Fruit fly (Drosophila melanogaster): ENCODE results near the gene CG43317.

CG43317 gene

dm6 chr3R:15836864-15837824 lies 2.9 kb upstream of the CG43317 start, which contains the start of the genes ND-23 and spn-E (continued):
- TF ChIP-seq CG15514 (GFP tag; optimal IDR thresholded peaks at IDR 0.05), result peak; percentile 48
- peak; percentile 57; the same call in 1 of the 3 replicates for TF ChIP-seq CG34224 (GFP tag; IDR thresholded peaks at IDR 0.05; ENCODE audit: partially characterized antibody)
- peak; percentile 45 for TF ChIP-seq CG15269 (tag; optimal IDR thresholded peaks at IDR 0.05)
- TF ChIP-seq hbn (GFP tag; IDR thresholded peaks at IDR 0.05; ENCODE audit: partially characterized antibody), result peak; percentile 72
- peak; percentile 33 for TF ChIP-seq sens (GFP tag)
- TF ChIP-seq CG6791 (GFP tag; IDR thresholded peaks at IDR 0.05; ENCODE audit: partially characterized antibody), result 0 out of 3 replicates have a peak, but pooled peaks have one; percentile 52
- peak; percentile 73; the same call in 2 of the 3 replicates for TF ChIP-seq Dbx (GFP tag; IDR thresholded peaks at IDR 0.05)
- peak; percentile 60; the same call in 1 of the 3 replicates for TF ChIP-seq mld (GFP tag; IDR thresholded peaks at IDR 0.05; ENCODE audit: partially characterized antibody)
- TF ChIP-seq MTF-1 (GFP tag; optimal IDR thresholded peaks at IDR 0.05; ENCODE audit: borderline replicate concordance), result no peak
- TF ChIP-seq CG13123 (GFP tag; optimal IDR thresholded peaks at IDR 0.05), result peak; percentile 45
- peak; percentile 30 for TF ChIP-seq MBD-R2 (GFP tag; IDR thresholded peaks at IDR 0.05)
- TF ChIP-seq CG3281 (GFP tag; optimal IDR thresholded peaks at IDR 0.05), result peak; percentile 24
- peak; percentile 43 for TF ChIP-seq Meics (GFP tag; optimal IDR thresholded peaks at IDR 0.05)
- peak; percentile 44 for TF ChIP-seq CG12942 (GFP tag; optimal IDR thresholded peaks at IDR 0.05)
- peak; percentile 96 for TF ChIP-seq bigmax (GFP tag; optimal IDR thresholded peaks at IDR 0.05)
- peak; percentile 77 for TF ChIP-seq CG16813 (GFP tag; IDR thresholded peaks at IDR 0.05; ENCODE audit: partially characterized antibody)
- TF ChIP-seq CG7745 (tag; optimal IDR thresholded peaks at IDR 0.05), result no peak
- peak; percentile 81 for TF ChIP-seq nmo (GFP tag; optimal IDR thresholded peaks at IDR 0.05)
- TF ChIP-seq Sry-δ (GFP tag; optimal IDR thresholded peaks at IDR 0.05), result peak; percentile 82
- TF ChIP-seq CG15011 (GFP tag; optimal IDR thresholded peaks at IDR 0.05), result no peak
- peak; percentile 61 for TF ChIP-seq Ptx1 (GFP tag; IDR thresholded peaks at IDR 0.05)
- 0 out of 4 replicates have a peak, but pooled peaks have one; percentile 30 for TF ChIP-seq chinmo (GFP tag; IDR thresholded peaks at IDR 0.05; ENCODE audit: partially characterized antibody)
- no peak for TF ChIP-seq ro (GFP tag; IDR thresholded peaks at IDR 0.05)
- TF ChIP-seq az2 (GFP tag; optimal IDR thresholded peaks at IDR 0.05), result peak; percentile 29
- no peak for TF ChIP-seq CG6175 (GFP tag; IDR thresholded peaks at IDR 0.05)
- peak; percentile 55; the same call in 1 of the 2 replicates for TF ChIP-seq CG9215 (GFP tag; IDR thresholded peaks at IDR 0.05)
- TF ChIP-seq Doc3 (GFP tag; IDR thresholded peaks at IDR 0.05; ENCODE audit: partially characterized antibody), result peak; percentile 76
- peak; percentile 69 for TF ChIP-seq amos (GFP tag; IDR thresholded peaks at IDR 0.05; ENCODE audit: partially characterized antibody)
- no peak for TF ChIP-seq Hey (tag; optimal IDR thresholded peaks at IDR 0.05)
- peak; percentile 1 for TF ChIP-seq mam (GFP tag; optimal IDR thresholded peaks at IDR 0.05)
- peak; percentile 52 for TF ChIP-seq NfI (GFP tag; optimal IDR thresholded peaks at IDR 0.05)
- peak; percentile 66 for TF ChIP-seq CG4424 (GFP tag; optimal IDR thresholded peaks at IDR 0.05)
- no peak for TF ChIP-seq org-1 (GFP tag; optimal IDR thresholded peaks at IDR 0.05)
- TF ChIP-seq jigr1 (GFP tag; IDR thresholded peaks at IDR 0.05), result no peak
- peak; percentile 14 for TF ChIP-seq CG12155 (GFP tag; optimal IDR thresholded peaks at IDR 0.05)
- TF ChIP-seq slbo (GFP tag; IDR thresholded peaks at IDR 0.05), result peak; percentile 68
- peak; percentile 62; the same call in 1 of the 2 replicates for TF ChIP-seq Rfx (GFP tag; IDR thresholded peaks at IDR 0.05)
- peak; percentile 70 for TF ChIP-seq CG7839 (tag; optimal IDR thresholded peaks at IDR 0.05)
- no peak for TF ChIP-seq fd96Cb (tag; optimal IDR thresholded peaks at IDR 0.05)
- TF ChIP-seq CG9817 (tag; optimal IDR thresholded peaks at IDR 0.05), result peak; percentile 49
- TF ChIP-seq grau (tag; optimal IDR thresholded peaks at IDR 0.05), result peak; percentile 68
- peak; percentile 40 for TF ChIP-seq CG9727 (GFP tag; optimal IDR thresholded peaks at IDR 0.05)
- peak; percentile 59 for TF ChIP-seq Sox102F (GFP tag; optimal IDR thresholded peaks at IDR 0.05)
- TF ChIP-seq CG13624 (GFP tag; optimal IDR thresholded peaks at IDR 0.05), result no peak
- no peak for TF ChIP-seq kni (GFP tag; optimal IDR thresholded peaks at IDR 0.05)
- no peak; the same call in 1 of the 2 replicates for TF ChIP-seq H2.0 (GFP tag; IDR thresholded peaks at IDR 0.05)
- TF ChIP-seq CG4820 (GFP tag; optimal IDR thresholded peaks at IDR 0.05), result peak; percentile 0

All from whole organism, embryonic.